Worm (Caenorhabditis elegans): ENCODE results near the gene Y53F4B.36.

DNA sequence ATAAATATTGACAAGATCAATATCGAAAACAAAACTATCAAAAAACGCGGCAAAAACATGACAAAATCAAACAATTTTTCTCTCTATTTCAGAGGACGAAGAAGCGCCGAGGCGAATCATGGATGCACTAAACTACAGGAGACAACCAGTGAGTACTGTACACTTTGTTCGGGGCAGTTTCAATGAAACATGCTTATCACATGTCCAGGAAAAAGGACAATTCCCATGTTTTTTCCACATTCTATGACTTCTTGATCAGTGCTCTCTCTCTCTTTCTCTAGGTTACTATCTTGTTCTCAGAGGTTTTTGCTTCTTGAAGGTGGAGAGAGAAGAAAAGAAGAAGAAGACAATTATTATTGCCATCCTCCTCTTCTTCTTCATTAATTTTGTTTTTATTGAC lies 21.8 kb downstream of the Y53F4B.36 start:
- no peak for TF ChIP-seq ztf-11 (tag; optimal IDR thresholded peaks at IDR 0.05)
- no peak for TF ChIP-seq unc-62 (GFP tag; optimal IDR thresholded peaks at IDR 0.05)
- TF ChIP-seq nhr-11 (tag; optimal IDR thresholded peaks at IDR 0.05), result no peak
- TF ChIP-seq fkh-2 (tag; optimal IDR thresholded peaks at IDR 0.05), result no peak
- no peak for TF ChIP-seq nhr-67 (tag; optimal IDR thresholded peaks at IDR 0.05)
- TF ChIP-seq pha-4 (tag; optimal IDR thresholded peaks at IDR 0.05), result peak; percentile 3
- no peak for TF ChIP-seq nhr-76 (tag; optimal IDR thresholded peaks at IDR 0.05)
- no peak for TF ChIP-seq snpc-4 (tag; optimal IDR thresholded peaks at IDR 0.05)
- TF ChIP-seq lin-39 (tag; optimal IDR thresholded peaks at IDR 0.05), result no peak
- no peak for TF ChIP-seq ceh-82 (tag; optimal IDR thresholded peaks at IDR 0.05)
- no peak for TF ChIP-seq nhr-28 (tag; optimal IDR thresholded peaks at IDR 0.05)
- TF ChIP-seq ZK546.5 (tag; optimal IDR thresholded peaks at IDR 0.05), result no peak
- no peak for TF ChIP-seq jun-1 (tag; optimal IDR thresholded peaks at IDR 0.05)
- no peak for TF ChIP-seq nhr-77 (tag; optimal IDR thresholded peaks at IDR 0.05)
